Worm (Caenorhabditis elegans): Measurements from ENCODE around the gene pag-3.

The pag-3 gene

DNA sequence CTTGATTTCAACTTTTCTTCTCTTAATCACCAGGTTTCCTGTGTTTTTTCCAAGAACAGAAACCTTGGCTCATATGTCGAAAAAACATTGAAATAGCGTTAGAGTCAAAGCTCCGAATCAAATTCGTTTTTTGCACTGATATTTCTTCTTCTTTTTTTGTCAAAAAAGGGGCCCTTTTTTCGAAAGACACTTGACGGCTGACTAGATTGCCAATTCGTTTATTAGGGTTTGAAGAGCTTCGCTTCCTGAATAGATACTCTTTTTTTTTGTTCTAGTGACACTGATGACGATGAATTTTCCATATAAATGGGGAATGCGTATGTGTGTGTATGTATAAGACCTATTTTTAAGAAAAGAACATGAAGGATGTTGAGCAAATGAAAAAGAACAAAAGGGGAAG is 37.7 kb downstream of the pag-3 start:
- TF ChIP-seq nhr-11 (tag; optimal IDR thresholded peaks at IDR 0.05) (no peak), ceh-16 (tag; optimal IDR thresholded peaks at IDR 0.05) (no peak), fkh-10 (GFP tag; optimal IDR thresholded peaks at IDR 0.05) (peak; percentile 9)

DNA sequence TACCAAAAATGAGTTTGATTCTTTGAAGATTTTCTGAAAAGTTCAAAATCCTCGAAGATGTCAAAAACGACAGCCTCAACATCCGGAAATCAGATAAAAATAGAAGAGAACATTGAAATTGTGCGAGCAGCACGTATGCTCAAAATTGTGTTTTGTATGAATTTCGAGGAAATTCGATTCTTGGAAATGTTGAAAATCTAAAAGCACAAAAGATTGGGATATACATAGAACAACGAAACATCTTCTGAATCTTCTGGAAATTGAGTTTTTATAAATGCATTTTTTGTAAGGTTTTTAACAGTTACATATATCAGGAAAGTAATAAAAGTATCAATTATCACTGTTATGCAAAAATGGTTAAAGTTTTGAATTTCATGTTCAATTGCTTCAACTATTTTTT is 43.8 kb downstream of the pag-3 start:
- peak; percentile 85 for TF ChIP-seq fkh-10 (GFP tag; optimal IDR thresholded peaks at IDR 0.05)
- no peak for TF ChIP-seq egl-5 (tag; optimal IDR thresholded peaks at IDR 0.05)

DNA sequence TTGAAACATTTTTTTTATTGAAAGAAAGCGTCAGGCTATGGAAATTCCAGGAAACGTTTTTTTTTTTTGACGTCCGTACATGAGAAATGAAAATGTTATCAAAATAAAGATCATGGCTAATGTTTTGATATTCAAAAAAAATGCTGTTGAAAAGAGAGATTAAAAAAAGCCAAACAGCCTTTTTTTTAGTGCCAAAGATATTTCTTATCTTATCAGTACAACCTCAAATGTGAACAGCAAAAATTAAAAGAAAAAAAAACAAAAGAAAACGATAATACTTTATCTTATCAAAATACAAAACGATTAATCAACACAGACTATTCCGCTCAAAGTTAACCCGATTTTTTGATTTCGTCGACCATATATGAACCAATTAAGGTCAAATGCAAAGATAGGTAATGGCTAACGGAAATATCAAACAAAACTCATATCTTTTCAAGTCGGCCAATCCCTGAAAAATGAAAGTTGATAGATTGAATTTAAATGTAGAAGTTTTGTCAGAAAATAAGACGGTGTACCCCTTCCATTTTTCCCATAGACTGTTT is 47.1 kb downstream of the pag-3 start:
- TF ChIP-seq jun-1 (tag; optimal IDR thresholded peaks at IDR 0.05), result no peak
- TF ChIP-seq elt-3 (tag; optimal IDR thresholded peaks at IDR 0.05), result peak in 1 of 3 experiments; percentile 37
- TF ChIP-seq snpc-4 (tag; optimal IDR thresholded peaks at IDR 0.05), result no peak
- no peak for TF ChIP-seq nhr-25 (tag; optimal IDR thresholded peaks at IDR 0.05)
- TF ChIP-seq nhr-237 (tag; optimal IDR thresholded peaks at IDR 0.05), result no peak
- peak; percentile 22 for TF ChIP-seq nhr-23 (tag; optimal IDR thresholded peaks at IDR 0.05)
- no peak for TF ChIP-seq elt-2 (tag; optimal IDR thresholded peaks at IDR 0.05)
- TF ChIP-seq hmg-11 (tag; optimal IDR thresholded peaks at IDR 0.05), result no peak
- TF ChIP-seq nhr-76 (tag; optimal IDR thresholded peaks at IDR 0.05), result peak; percentile 18
- TF ChIP-seq lsy-12 (tag; optimal IDR thresholded peaks at IDR 0.05), result no peak
- no peak for TF ChIP-seq nhr-77 (tag; optimal IDR thresholded peaks at IDR 0.05)
- no peak for TF ChIP-seq egl-5 (tag; optimal IDR thresholded peaks at IDR 0.05)
- TF ChIP-seq ceh-9 (tag; optimal IDR thresholded peaks at IDR 0.05), result no peak
- TF ChIP-seq skn-1 (tag; optimal IDR thresholded peaks at IDR 0.05), result no peak
- no peak for TF ChIP-seq sea-2 (GFP tag; optimal IDR thresholded peaks at IDR 0.05)
- no peak for TF ChIP-seq ztf-11 (tag; optimal IDR thresholded peaks at IDR 0.05)
- TF ChIP-seq ceh-16 (tag; optimal IDR thresholded peaks at IDR 0.05), result no peak

DNA sequence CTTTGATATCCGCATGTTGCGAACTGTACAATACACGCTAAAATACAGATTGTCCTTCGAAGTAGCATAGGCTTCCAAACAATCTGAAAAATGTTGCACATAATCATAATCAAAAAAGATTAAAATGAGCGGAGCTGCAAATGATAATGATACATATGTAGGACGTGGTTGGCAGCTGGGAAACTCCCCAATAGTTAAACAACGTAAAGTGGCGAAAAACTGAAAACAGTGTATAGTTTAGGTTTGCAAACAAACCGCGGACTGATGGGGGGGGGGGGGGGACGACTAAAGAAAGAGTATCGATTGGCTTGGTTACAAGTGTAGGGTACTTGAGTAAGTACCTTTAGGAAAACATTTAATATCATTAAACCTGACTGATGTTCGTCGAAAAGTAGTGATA is 49.3 kb downstream of the pag-3 start, which contains the start of gene hex-5:
TSS of gene hex-5 (minus strand) at position 101 of the 400 bp plus-strand sequence.
- no peak for TF ChIP-seq elt-2 (tag; optimal IDR thresholded peaks at IDR 0.05)
- no peak for TF ChIP-seq fkh-10 (GFP tag; optimal IDR thresholded peaks at IDR 0.05)
- no peak for TF ChIP-seq mdl-1 (tag; optimal IDR thresholded peaks at IDR 0.05)
- no peak for TF ChIP-seq ztf-4 (tag; optimal IDR thresholded peaks at IDR 0.05)
- TF ChIP-seq aly-2 (tag; optimal IDR thresholded peaks at IDR 0.05), result no peak
- TF ChIP-seq daf-12 (tag; optimal IDR thresholded peaks at IDR 0.05), result no peak

DNA sequence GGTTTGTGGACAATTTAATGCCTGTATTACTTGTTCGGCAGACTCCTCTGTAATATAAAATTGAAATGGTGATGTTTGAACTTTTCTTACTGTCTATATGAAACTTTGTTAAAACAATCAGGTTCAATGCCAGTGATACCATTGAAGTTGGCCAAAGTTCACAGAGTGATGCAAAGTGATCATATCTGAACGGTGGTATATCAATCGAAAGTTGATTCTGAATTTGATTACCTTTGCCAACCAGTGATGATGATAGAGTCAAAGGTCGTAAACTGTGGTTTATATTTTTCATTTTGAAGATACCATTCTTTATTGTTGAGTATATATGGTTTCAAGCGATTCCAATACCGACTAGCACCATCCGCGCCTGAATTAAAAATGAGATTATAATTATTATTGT is 51.0 kb downstream of the pag-3 start:
- no peak for TF ChIP-seq ceh-9 (tag; optimal IDR thresholded peaks at IDR 0.05)
- TF ChIP-seq elt-3 (tag; optimal IDR thresholded peaks at IDR 0.05), result peak in 2 of 3 experiments; percentile 54 to 67
